Worm (Caenorhabditis elegans) whole organism, L3 larva: ENCODE measurements around the gene C05E4.7.

Experiments used
- aly-2 ChIP-seq: fragments of 150-350 bp; optimal IDR thresholded peaks from 2 replicates; lab custom pipeline; 2014; ENCODE audit warnings: missing biosample characterization, missing genetic modification characterization
- elt-1 ChIP-seq: fragments of 150-350 bp; optimal IDR thresholded peaks from 2 replicates; lab custom pipeline; 2014; ENCODE audit warnings: missing biosample characterization, missing genetic modification characterization
- elt-3 ChIP-seq, 3 experiments: fragments of 150-350 bp in 1 of 3; sonication (generic microtip) in 2 of 3; optimal IDR thresholded peaks; 2 replicates in 2 of 3; 4 replicates in 1 of 3; lab custom pipeline; 2014 to 2017; ENCODE audit warnings: missing biosample characterization in 3 of 3, missing genetic modification characterization in 3 of 3
- nhr-12 ChIP-seq: fragments of 150-350 bp; optimal IDR thresholded peaks from 2 replicates; lab custom pipeline; 2014; ENCODE audit warnings: missing biosample characterization, missing genetic modification characterization
- nhr-237 ChIP-seq: fragments of 150-350 bp; optimal IDR thresholded peaks from 2 replicates; lab custom pipeline; 2014; ENCODE audit warnings: missing biosample characterization, missing genetic modification characterization
- nhr-28 ChIP-seq: fragments of 150-350 bp; optimal IDR thresholded peaks from 2 replicates; lab custom pipeline; 2014; ENCODE audit warnings: missing biosample characterization, missing genetic modification characterization
- nhr-43 ChIP-seq: sonication (generic microtip); optimal IDR thresholded peaks from 2 replicates; lab custom pipeline; 2016; ENCODE audit warnings: mild to moderate bottlenecking, missing genetic modification characterization, missing compliant biosample characterization; ENCODE audit not compliant: poor library complexity, severe bottlenecking
- nhr-67 ChIP-seq: fragments of 150-350 bp; optimal IDR thresholded peaks from 2 replicates; lab custom pipeline; 2014; ENCODE audit warnings: missing biosample characterization, missing genetic modification characterization
- skn-1 ChIP-seq: fragments of 150-350 bp; optimal IDR thresholded peaks from 2 replicates; lab custom pipeline; 2014; ENCODE audit warnings: missing biosample characterization, missing genetic modification characterization
- unc-62 ChIP-seq: fragments of 150-350 bp; sonication (generic microtip); optimal IDR thresholded peaks from 4 replicates; lab custom pipeline; 2014; ENCODE audit warnings: missing biosample characterization, missing genetic modification reagents, missing genetic modification characterization

ce11 chrV:699489-700129 lies 42.3 kb upstream of the C05E4.7 start, which contains the start of the genes ugt-29 and srx-5:
- TF ChIP-seq nhr-12 (no peak), elt-3 (tag; optimal IDR thresholded peaks at IDR 0.05; lab: Kevin White, UChicago) (no peak), nhr-43 (tag; lab: Kevin White, UChicago) (no peak), nhr-237 (tag; lab: Kevin White, UChicago) (no peak), skn-1 (no peak), aly-2 (tag; lab: Kevin White, UChicago) (no peak), nhr-28 (tag; lab: Kevin White, UChicago) (no peak), unc-62 (GFP tag; lab: Kevin White, UChicago) (no peak), elt-1 (tag; lab: Kevin White, UChicago) (no peak), nhr-67 (no peak)
